Fruit fly (Drosophila melanogaster): ENCODE data around the gene wb.

DNA sequence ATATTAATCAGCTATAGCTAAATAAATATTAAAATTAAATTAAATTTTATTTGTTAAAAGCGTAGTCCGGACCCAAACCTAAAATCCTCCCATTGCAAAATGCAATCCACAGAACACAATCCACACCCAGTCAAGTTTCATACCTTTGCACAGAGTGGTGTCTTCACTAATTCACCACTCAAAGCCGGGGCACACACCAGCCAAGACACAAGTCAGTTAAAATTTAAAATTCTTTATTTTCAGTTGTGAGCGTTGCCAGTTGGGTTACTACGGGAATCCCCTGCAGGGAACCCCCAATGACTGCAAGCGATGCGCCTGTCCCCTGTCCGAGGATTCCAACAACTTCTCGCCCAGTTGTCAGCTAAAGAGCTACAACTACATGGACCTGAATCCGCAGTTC is 25.1 kb downstream of the wb start:
- TF ChIP-seq CTCF (optimal IDR thresholded peaks at IDR 0.05) (peak; percentile 53 to 71), CG8478 (optimal IDR thresholded peaks at IDR 0.05) (no peak)
